Worm (Caenorhabditis elegans) whole organism, L1 larva: ENCODE results near the gene twf-2.

Experiments used
- ama-1 ChIP-seq: fragments of 150-350 bp; optimal IDR thresholded peaks from 2 replicates; lab custom pipeline; 2014
- blmp-1 ChIP-seq: fragments of 150-350 bp; optimal IDR thresholded peaks from 2 replicates; lab custom pipeline; 2014; ENCODE audit warnings: missing biosample characterization, missing genetic modification characterization
- fkh-8 ChIP-seq: sonication (generic microtip); optimal IDR thresholded peaks from 2 replicates; lab custom pipeline; 2016; ENCODE audit warnings: mild to moderate bottlenecking, missing genetic modification characterization, missing compliant biosample characterization
- irx-1 ChIP-seq: sonication (generic microtip); optimal IDR thresholded peaks from 2 replicates; lab custom pipeline; 2016; ENCODE audit warnings: missing genetic modification characterization, missing compliant biosample characterization
- lin-39 ChIP-seq: fragments of 150-350 bp; optimal IDR thresholded peaks from 2 replicates; lab custom pipeline; 2014; ENCODE audit warnings: missing biosample characterization, missing genetic modification reagents, missing genetic modification characterization
- mdl-1 ChIP-seq, 2 experiments: fragments of 150-350 bp; optimal IDR thresholded peaks; 2 replicates each; lab custom pipeline; 2014 to 2017; ENCODE audit warnings: missing biosample characterization in 2 of 2, missing genetic modification characterization in 2 of 2, inconsistent platforms in 1 of 2
- pqm-1 ChIP-seq: sonication (generic microtip); optimal IDR thresholded peaks from 3 replicates; lab custom pipeline; 2017; ENCODE audit warnings: missing biosample characterization, missing genetic modification characterization
- sup-37 ChIP-seq: fragments of 200-800 bp; sonication (Bioruptor generic); optimal IDR thresholded peaks from 2 replicates; lab custom pipeline; 2018; ENCODE audit warnings: mild to moderate bottlenecking, missing genetic modification characterization, missing compliant biosample characterization
- unc-130 ChIP-seq: fragments of 150-350 bp; optimal IDR thresholded peaks from 2 replicates; lab custom pipeline; 2017; ENCODE audit warnings: missing biosample characterization, missing genetic modification characterization, inconsistent platforms
- zag-1 ChIP-seq: fragments of 150-350 bp; optimal IDR thresholded peaks from 2 replicates; lab custom pipeline; 2014; ENCODE audit warnings: missing biosample characterization, missing genetic modification characterization

DNA sequence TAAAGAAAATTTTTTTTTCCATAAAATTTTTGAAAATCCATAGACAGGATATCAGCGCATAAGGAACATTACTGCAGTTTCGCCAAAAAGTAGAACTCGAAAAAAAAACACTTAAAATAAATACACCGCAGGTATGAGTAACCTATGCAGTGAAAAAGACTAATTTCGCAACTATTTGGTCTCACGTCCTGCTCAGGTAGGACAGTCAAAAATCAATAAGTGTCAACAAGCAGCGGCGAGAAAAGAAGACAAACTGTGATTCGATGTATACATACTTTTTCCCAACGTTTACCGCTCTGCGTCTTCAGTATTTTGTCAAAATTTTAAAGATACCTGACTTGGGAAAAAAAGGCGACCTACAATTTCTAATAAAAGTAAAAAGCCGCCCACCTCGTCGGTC lies 34.0 kb upstream of the twf-2 start:
- TF ChIP-seq mdl-1 (tag; optimal IDR thresholded peaks at IDR 0.05; lab: Kevin White, UChicago) (no peak), fkh-8 (tag; lab: Kevin White, UChicago) (no peak), zag-1 (tag; lab: Kevin White, UChicago) (no peak), sup-37 (GFP tag; lab: Kevin White, UChicago) (no peak), unc-130 (no peak), pqm-1 (tag; lab: Kevin White, UChicago) (no peak), ama-1 (lab: Kevin White, UChicago) (no peak), irx-1 (tag; lab: Kevin White, UChicago) (no peak), blmp-1 (no peak), lin-39 (no peak)
